Worm (Caenorhabditis elegans) whole organism, midembryonic: ENCODE data around the gene R02D5.6.
A peak's percentile ranks its signal among the peaks of the same experiment; 100 is the strongest.

Source experiments
- T22C8.4 ChIP-seq: fragments of 200-800 bp; sonication (Bioruptor generic); IDR thresholded peaks from 2 replicates; pipeline ENCODE4 v1.3.6; 2022; ENCODE audit warnings: missing genetic modification characterization, missing compliant biosample characterization
- cog-1 ChIP-seq: sonication (generic microtip); optimal IDR thresholded peaks from 2 replicates; lab custom pipeline; 2016; ENCODE audit warnings: missing genetic modification characterization, missing compliant biosample characterization
- flt-1 ChIP-seq: fragments of 200-800 bp; sonication (Bioruptor generic); IDR thresholded peaks from 2 replicates; pipeline ENCODE4 v1.3.6; 2022; ENCODE audit warnings: missing genetic modification characterization, missing compliant biosample characterization
- klf-2 ChIP-seq: fragments of 200-800 bp; sonication (Bioruptor generic); conservative IDR thresholded peaks from 2 replicates; pipeline ENCODE4 v1.3.6; 2022; ENCODE audit warnings: missing genetic modification reagents, missing genetic modification characterization, missing compliant biosample characterization
- med-1 ChIP-seq: sonication (generic microtip); optimal IDR thresholded peaks from 2 replicates; lab custom pipeline; 2017; ENCODE audit warnings: missing genetic modification characterization, mild to moderate bottlenecking, missing compliant biosample characterization, antibody characterized with exemption, missing genetic modification reagents; ENCODE audit not compliant: insufficient read depth
- ref-1 ChIP-seq: fragments of 200-800 bp; sonication (Bioruptor generic); conservative IDR thresholded peaks from 2 replicates; pipeline ENCODE4 v1.3.6; 2022; ENCODE audit warnings: missing genetic modification reagents, missing genetic modification characterization, missing compliant biosample characterization
- tab-1 ChIP-seq: fragments of 200-800 bp; sonication (Bioruptor generic); IDR thresholded peaks from 2 replicates; pipeline ENCODE4 v1.3.6; 2022; ENCODE audit warnings: missing genetic modification characterization, missing compliant biosample characterization
- ztf-23 ChIP-seq: fragments of 200-800 bp; sonication (Bioruptor generic); IDR thresholded peaks from 2 replicates; pipeline ENCODE4 v1.3.6; 2022; ENCODE audit warnings: missing genetic modification reagents, missing genetic modification characterization, missing compliant biosample characterization
- ztf-29 ChIP-seq: fragments of 200-800 bp; sonication (Bioruptor generic); IDR thresholded peaks from 2 replicates; pipeline ENCODE4 v1.3.6; 2022; ENCODE audit warnings: missing genetic modification reagents, missing genetic modification characterization, missing compliant biosample characterization

Gene R02D5.6

ce11 chrV:14521000-14521399 lies 3.1 kb upstream of the R02D5.6 start, which contains the start of gene C53A5.17:
Gene C53A5.17, minus strand, starts transcription at chrV:14521100.
- TF ChIP-seq ztf-29 (GFP tag; lab: Robert Waterston, UW) (no peak), cog-1 (tag; lab: Kevin White, UChicago) (no peak), ztf-23 (GFP tag; lab: Robert Waterston, UW) (no peak), T22C8.4 (GFP tag; lab: Robert Waterston, UW) (no peak), med-1 (GFP tag; lab: Kevin White, UChicago) (no peak), flt-1 (no peak), tab-1 (GFP tag; lab: Robert Waterston, UW) (no peak), ref-1 (no peak)

- TF ChIP-seq tab-1 (GFP tag; lab: Robert Waterston, UW) (no peak), med-1 (GFP tag; lab: Kevin White, UChicago) (no peak), flt-1 (no peak), klf-2 (GFP tag; lab: Robert Waterston, UW) (no peak), ztf-23 (GFP tag; lab: Robert Waterston, UW) (no peak), ztf-29 (GFP tag; lab: Robert Waterston, UW) (no peak), ref-1 (no peak), cog-1 (tag; lab: Kevin White, UChicago) (no peak), T22C8.4 (GFP tag; lab: Robert Waterston, UW) (no peak)
Measured at ce11 chrV:14519268-14519667, 1.4 kb upstream of the R02D5.6 start, which contains the start of gene R02D5.8. Gene R02D5.8, minus strand, starts transcription at chrV:14519368.

- TF ChIP-seq klf-2 (GFP tag; lab: Robert Waterston, UW) (no peak), flt-1 (no peak), cog-1 (tag; lab: Kevin White, UChicago) (no peak), ztf-23 (GFP tag; lab: Robert Waterston, UW) (no peak), tab-1 (GFP tag; lab: Robert Waterston, UW) (no peak), med-1 (GFP tag; lab: Kevin White, UChicago) (no peak), ztf-29 (GFP tag; lab: Robert Waterston, UW) (no peak), ref-1 (no peak), T22C8.4 (GFP tag; lab: Robert Waterston, UW) (no peak)
Measured at ce11 chrV:14510746-14511145, 7.2 kb downstream of the R02D5.6 start, which contains the start of gene R02D5.9. Gene R02D5.9, minus strand, starts transcription at chrV:14511123.

- no peak for TF ChIP-seq cog-1 (tag; lab: Kevin White, UChicago)
- no peak for TF ChIP-seq tab-1 (GFP tag; lab: Robert Waterston, UW)
- no peak for TF ChIP-seq ztf-29 (GFP tag; lab: Robert Waterston, UW)
- TF ChIP-seq ztf-23 (GFP tag; lab: Robert Waterston, UW) = no peak
- TF ChIP-seq med-1 (GFP tag; lab: Kevin White, UChicago) = no peak
- no peak for TF ChIP-seq T22C8.4 (GFP tag; lab: Robert Waterston, UW)
- TF ChIP-seq klf-2 (GFP tag; lab: Robert Waterston, UW) = no peak
- TF ChIP-seq ref-1 = no peak
- no peak for TF ChIP-seq flt-1
Measured at ce11 chrV:14508556-14508955, 9.4 kb downstream of the R02D5.6 start.

- TF ChIP-seq cog-1 (tag; lab: Kevin White, UChicago) = peak; percentile 9
- TF ChIP-seq ztf-29 (GFP tag; lab: Robert Waterston, UW) = no peak
- TF ChIP-seq flt-1 = 0 out of 2 replicates have a peak, but pooled peaks have one; percentile 31
Measured at ce11 chrV:14508005-14508521, 9.8 kb downstream of the R02D5.6 start, which contains the start of gene R02D5.1. Gene R02D5.1, plus strand, starts transcription at chrV:14508249.

- peak; percentile 13; the same call in 1 of the 2 replicates for TF ChIP-seq ztf-29 (GFP tag; lab: Robert Waterston, UW)
- no peak for TF ChIP-seq ztf-23 (GFP tag; lab: Robert Waterston, UW)
- no peak for TF ChIP-seq cog-1 (tag; lab: Kevin White, UChicago)
- TF ChIP-seq T22C8.4 (GFP tag; lab: Robert Waterston, UW) = no peak
- no peak for TF ChIP-seq flt-1
- TF ChIP-seq klf-2 (GFP tag; lab: Robert Waterston, UW) = no peak
Measured at ce11 chrV:14506713-14507675, 10.9 kb downstream of the R02D5.6 start.

ce11 chrV:14505745-14506214 lies 12.1 kb downstream of the R02D5.6 start:
- TF ChIP-seq T22C8.4 (GFP tag; lab: Robert Waterston, UW) (no peak), klf-2 (GFP tag; lab: Robert Waterston, UW) (no peak), tab-1 (GFP tag; lab: Robert Waterston, UW) (no peak), med-1 (GFP tag; lab: Kevin White, UChicago) (no peak), cog-1 (tag; lab: Kevin White, UChicago) (peak; percentile 51), ref-1 (no peak), flt-1 (no peak), ztf-23 (GFP tag; lab: Robert Waterston, UW) (0 out of 2 replicates have a peak, but pooled peaks have one; percentile 55), ztf-29 (GFP tag; lab: Robert Waterston, UW) (peak; percentile 60; the same call in 1 of the 2 replicates)

ce11 chrV:14504774-14505173 lies 13.1 kb downstream of the R02D5.6 start:
- no peak for TF ChIP-seq T22C8.4 (GFP tag; lab: Robert Waterston, UW)
- no peak for TF ChIP-seq cog-1 (tag; lab: Kevin White, UChicago)
- TF ChIP-seq tab-1 (GFP tag; lab: Robert Waterston, UW) = no peak
- no peak for TF ChIP-seq klf-2 (GFP tag; lab: Robert Waterston, UW)
- TF ChIP-seq ztf-29 (GFP tag; lab: Robert Waterston, UW) = no peak
- no peak for TF ChIP-seq med-1 (GFP tag; lab: Kevin White, UChicago)
- no peak for TF ChIP-seq flt-1
- TF ChIP-seq ztf-23 (GFP tag; lab: Robert Waterston, UW) = no peak
- no peak for TF ChIP-seq ref-1
